Fruit fly (Drosophila melanogaster) whole organism, embryonic: ENCODE measurements around the gene CG8236.

Experiments
- ATbp ChIP-seq: fragments of 200-800 bp; sonication (Bioruptor generic); optimal IDR thresholded peaks from 2 replicates; lab custom pipeline; 2017; ENCODE audit warnings: missing biosample characterization, mild to moderate bottlenecking, missing genetic modification characterization, missing genetic modification reagents
- Atf6 ChIP-seq: fragments of 200-800 bp; sonication (Bioruptor generic); IDR thresholded peaks from 2 replicates; pipeline ENCODE4 v1.3.6; 2022; ENCODE audit warnings: missing biosample characterization, missing genetic modification characterization
- CG11560 ChIP-seq: fragments of 200-800 bp; sonication (Bioruptor generic); IDR thresholded peaks from 3 replicates; pipeline ENCODE4 v1.3.6; 2022; ENCODE audit warnings: missing biosample characterization, missing genetic modification characterization
- CG11695 ChIP-seq: fragments of 200-800 bp; sonication (Bioruptor generic); IDR thresholded peaks from 3 replicates; pipeline ENCODE4 v1.3.6; 2022; ENCODE audit warnings: missing biosample characterization, missing genetic modification characterization
- CG12219 ChIP-seq: fragments of 200-800 bp; sonication (Bioruptor generic); optimal IDR thresholded peaks from 3 replicates; lab custom pipeline; 2018; ENCODE audit warnings: missing biosample characterization, mild to moderate bottlenecking, missing genetic modification characterization
- CG1233 ChIP-seq: fragments of 200-800 bp; sonication (Bioruptor generic); optimal IDR thresholded peaks from 4 replicates; lab custom pipeline; 2018; ENCODE audit warnings: missing biosample characterization, mild to moderate bottlenecking, missing genetic modification characterization
- CG12391 ChIP-seq: fragments of 200-800 bp; sonication (Bioruptor generic); optimal IDR thresholded peaks from 3 replicates; lab custom pipeline; 2018; ENCODE audit warnings: missing biosample characterization, mild to moderate bottlenecking, missing genetic modification characterization, moderate library complexity
- CG12744 ChIP-seq: fragments of 200-800 bp; sonication (Bioruptor generic); optimal IDR thresholded peaks from 2 replicates; lab custom pipeline; 2016; ENCODE audit warnings: missing biosample characterization, missing genetic modification characterization
- CG12942 ChIP-seq: fragments of 200-800 bp; sonication (Bioruptor generic); optimal IDR thresholded peaks from 3 replicates; lab custom pipeline; 2016; ENCODE audit warnings: missing biosample characterization, missing genetic modification characterization
- CG13775 ChIP-seq: fragments of 200-800 bp; sonication (Bioruptor generic); optimal IDR thresholded peaks from 3 replicates; lab custom pipeline; 2017; ENCODE audit warnings: missing biosample characterization, mild to moderate bottlenecking, missing genetic modification characterization
- CG1603 ChIP-seq: fragments of 200-800 bp; sonication (Bioruptor generic); optimal IDR thresholded peaks from 2 replicates; lab custom pipeline; 2019; ENCODE audit warnings: missing biosample characterization, mild to moderate bottlenecking, missing genetic modification characterization, moderate library complexity
- CG17186 ChIP-seq: fragments of 200-800 bp; sonication (Bioruptor generic); optimal IDR thresholded peaks from 3 replicates; lab custom pipeline; 2017; ENCODE audit warnings: missing biosample characterization, missing genetic modification reagents, missing genetic modification characterization
- CG17568 ChIP-seq: fragments of 200-800 bp; sonication (Bioruptor generic); optimal IDR thresholded peaks from 2 replicates; lab custom pipeline; 2018; ENCODE audit warnings: missing biosample characterization, mild to moderate bottlenecking, missing genetic modification characterization, moderate library complexity
- CG17912 ChIP-seq: fragments of 200-800 bp; sonication (Bioruptor generic); optimal IDR thresholded peaks from 2 replicates; lab custom pipeline; 2018; ENCODE audit warnings: missing biosample characterization, mild to moderate bottlenecking, missing genetic modification characterization
- CG2678 ChIP-seq: fragments of 200-800 bp; sonication (Bioruptor generic); optimal IDR thresholded peaks from 3 replicates; lab custom pipeline; 2019; ENCODE audit warnings: missing biosample characterization, mild to moderate bottlenecking, missing genetic modification characterization, moderate library complexity
- CG3847 ChIP-seq: fragments of 200-800 bp; sonication (Bioruptor generic); IDR thresholded peaks from 2 replicates; pipeline ENCODE4 v1.3.6; 2022; ENCODE audit warnings: missing biosample characterization, missing genetic modification characterization
- CG4707 ChIP-seq: fragments of 200-800 bp; sonication (Bioruptor generic); optimal IDR thresholded peaks from 2 replicates; lab custom pipeline; 2018; ENCODE audit warnings: missing biosample characterization, mild to moderate bottlenecking, missing genetic modification characterization, moderate library complexity
- CG7357 ChIP-seq: fragments of 200-800 bp; sonication (Bioruptor generic); IDR thresholded peaks from 3 replicates; pipeline ENCODE4 v1.3.6; 2022; ENCODE audit warnings: missing biosample characterization, missing genetic modification characterization
- CG9727 ChIP-seq: fragments of 200-800 bp; sonication (Bioruptor generic); optimal IDR thresholded peaks from 3 replicates; lab custom pipeline; 2017; ENCODE audit warnings: missing biosample characterization, mild to moderate bottlenecking, missing genetic modification characterization
- CG9817 ChIP-seq: fragments of 200-800 bp; sonication (Bioruptor generic); optimal IDR thresholded peaks from 2 replicates; lab custom pipeline; 2018; ENCODE audit warnings: missing biosample characterization, mild to moderate bottlenecking, missing genetic modification characterization, moderate library complexity
- CoRest ChIP-seq: fragments of 200-800 bp; sonication (Bioruptor generic); optimal IDR thresholded peaks from 3 replicates; lab custom pipeline; 2018; ENCODE audit warnings: missing biosample characterization, mild to moderate bottlenecking, missing genetic modification characterization, moderate library complexity
- CrebB ChIP-seq: fragments of 200-800 bp; sonication (Bioruptor generic); optimal IDR thresholded peaks from 3 replicates; lab custom pipeline; 2018; ENCODE audit warnings: missing biosample characterization, mild to moderate bottlenecking, missing genetic modification characterization
- Dip2 ChIP-seq: fragments of 200-800 bp; sonication (Bioruptor generic); IDR thresholded peaks from 2 replicates; pipeline ENCODE4 v1.3.6; 2022; ENCODE audit warnings: missing biosample characterization, missing genetic modification characterization
- Dll ChIP-seq: fragments of 200-800 bp; sonication (Bioruptor generic); IDR thresholded peaks from 4 replicates; pipeline ENCODE4 v1.3.6; 2022; ENCODE audit warnings: missing biosample characterization, missing genetic modification characterization; ENCODE audit not compliant: partially characterized antibody
- Dref ChIP-seq: fragments of 200-800 bp; sonication (Bioruptor generic); IDR thresholded peaks from 2 replicates; pipeline ENCODE4 v1.3.6; 2022; ENCODE audit warnings: missing biosample characterization, missing genetic modification characterization
- Eip74EF ChIP-seq, 2 experiments: fragments of 200-800 bp in 1 of 2; fragments of >200 bp in 1 of 2; sonication (Bioruptor generic) in 1 of 2; optimal IDR thresholded peaks; 2 replicates each; lab custom pipeline; 2017 to 2019; ENCODE audit warnings: missing biosample characterization in 2 of 2, missing genetic modification characterization in 2 of 2, mild to moderate bottlenecking in 1 of 2, moderate library complexity in 1 of 2
- Fer1 ChIP-seq: fragments of 200-800 bp; sonication (Bioruptor generic); optimal IDR thresholded peaks from 2 replicates; lab custom pipeline; 2017; ENCODE audit warnings: missing biosample characterization, mild to moderate bottlenecking, missing genetic modification characterization
- MBD-R2 ChIP-seq: fragments of 200-800 bp; sonication (Bioruptor generic); IDR thresholded peaks from 2 replicates; pipeline ENCODE4 v1.3.6; 2022; ENCODE audit warnings: missing biosample characterization, missing genetic modification characterization
- Neu2 ChIP-seq: fragments of 200-800 bp; sonication (Bioruptor generic); optimal IDR thresholded peaks from 3 replicates; lab custom pipeline; 2016; ENCODE audit warnings: missing biosample characterization, missing genetic modification characterization, borderline replicate concordance
- Rfx ChIP-seq: fragments of 200-800 bp; sonication (Bioruptor generic); IDR thresholded peaks from 2 replicates; pipeline ENCODE4 v1.3.6; 2022; ENCODE audit warnings: missing biosample characterization, missing genetic modification characterization
- Side ChIP-seq: fragments of 200-800 bp; sonication (Bioruptor generic); optimal IDR thresholded peaks from 2 replicates; lab custom pipeline; 2016; ENCODE audit warnings: missing biosample characterization, missing genetic modification characterization
- Six4 ChIP-seq: fragments of 200-800 bp; sonication (Bioruptor generic); optimal IDR thresholded peaks from 2 replicates; lab custom pipeline; 2016; ENCODE audit warnings: missing biosample characterization, missing genetic modification characterization
- Sry-δ ChIP-seq: fragments of 200-800 bp; sonication (Bioruptor generic); optimal IDR thresholded peaks from 2 replicates; lab custom pipeline; 2016; ENCODE audit warnings: missing biosample characterization, missing genetic modification characterization
- Xbp1 ChIP-seq: fragments of 200-800 bp; sonication (Bioruptor generic); optimal IDR thresholded peaks from 3 replicates; lab custom pipeline; 2016; ENCODE audit warnings: missing biosample characterization, mild to moderate bottlenecking, missing genetic modification characterization
- ab ChIP-seq: fragments of 200-800 bp; sonication (Bioruptor generic); optimal IDR thresholded peaks from 2 replicates; lab custom pipeline; 2016; ENCODE audit warnings: missing biosample characterization, missing genetic modification characterization
- ac ChIP-seq: fragments of 200-800 bp; sonication (Bioruptor generic); optimal IDR thresholded peaks from 3 replicates; lab custom pipeline; 2017; ENCODE audit warnings: missing biosample characterization, mild to moderate bottlenecking, missing genetic modification characterization
- al ChIP-seq: fragments of 200-800 bp; sonication (Bioruptor generic); IDR thresholded peaks from 2 replicates; pipeline ENCODE4 v1.3.6; 2022; ENCODE audit warnings: missing biosample characterization, missing genetic modification characterization
- crol ChIP-seq: fragments of 200-800 bp; sonication (Bioruptor generic); IDR thresholded peaks from 2 replicates; pipeline ENCODE4 v1.3.6; 2022; ENCODE audit warnings: missing biosample characterization, missing genetic modification characterization
- emc ChIP-seq: fragments of 200-800 bp; sonication (Bioruptor generic); optimal IDR thresholded peaks from 2 replicates; lab custom pipeline; 2016; ENCODE audit warnings: missing biosample characterization, missing genetic modification characterization
- hbn ChIP-seq: fragments of 200-800 bp; sonication (Bioruptor generic); IDR thresholded peaks from 2 replicates; pipeline ENCODE4 v1.3.6; 2022; ENCODE audit warnings: missing biosample characterization, missing genetic modification characterization; ENCODE audit not compliant: partially characterized antibody
- hth ChIP-seq: fragments of >200 bp; optimal IDR thresholded peaks from 2 replicates; lab custom pipeline; 2017; ENCODE audit warnings: inconsistent platforms
- kay ChIP-seq: fragments of 200-800 bp; sonication (Bioruptor generic); optimal IDR thresholded peaks from 2 replicates; lab custom pipeline; 2016; ENCODE audit warnings: missing biosample characterization, missing genetic modification characterization
- onecut ChIP-seq: fragments of 200-800 bp; sonication (Bioruptor generic); IDR thresholded peaks from 2 replicates; pipeline ENCODE4 v1.3.6; 2022; ENCODE audit warnings: missing biosample characterization, missing genetic modification characterization
- pnt ChIP-seq: fragments of 200-800 bp; sonication (Bioruptor generic); optimal IDR thresholded peaks from 3 replicates; lab custom pipeline; 2016; ENCODE audit warnings: missing biosample characterization, missing genetic modification characterization
- pum ChIP-seq: fragments of 200-800 bp; sonication (Bioruptor generic); optimal IDR thresholded peaks from 2 replicates; lab custom pipeline; 2016; ENCODE audit warnings: missing biosample characterization, missing genetic modification characterization
- ro ChIP-seq: fragments of 200-800 bp; sonication (Bioruptor generic); IDR thresholded peaks from 2 replicates; pipeline ENCODE4 v1.3.6; 2022; ENCODE audit warnings: missing biosample characterization, missing genetic modification characterization
- sd ChIP-seq: fragments of 200-800 bp; sonication (Bioruptor generic); optimal IDR thresholded peaks from 3 replicates; lab custom pipeline; 2018; ENCODE audit warnings: missing biosample characterization, mild to moderate bottlenecking, missing genetic modification characterization, moderate library complexity
- so ChIP-seq: fragments of 200-800 bp; sonication (Bioruptor generic); IDR thresholded peaks from 3 replicates; pipeline ENCODE4 v1.3.6; 2022; ENCODE audit warnings: missing biosample characterization, missing genetic modification characterization
- trem ChIP-seq: fragments of 200-800 bp; optimal IDR thresholded peaks from 3 replicates; lab custom pipeline; 2019; ENCODE audit warnings: missing biosample characterization, mild to moderate bottlenecking, missing genetic modification characterization, moderate library complexity
- twi ChIP-seq: fragments of 200-800 bp; optimal IDR thresholded peaks from 2 replicates; lab custom pipeline; 2019; ENCODE audit warnings: missing biosample characterization, mild to moderate bottlenecking, missing genetic modification characterization, moderate library complexity
- unpg ChIP-seq: fragments of 200-800 bp; sonication (Bioruptor generic); optimal IDR thresholded peaks from 3 replicates; lab custom pipeline; 2018; ENCODE audit warnings: missing biosample characterization, mild to moderate bottlenecking, missing genetic modification characterization, moderate library complexity

CG8236 gene

dm6 chr3R:8801126-8801762, 32.0 kb downstream of the CG8236 start, which contains the start of the genes Pif1A, Pif1B and CCT7 (continued):
- TF ChIP-seq CG4707 (no peak), CG13775 (GFP tag; lab: Kevin White, UChicago) (peak; percentile 5), twi (tag; lab: Kevin White, UChicago) (peak; percentile 7), CG2678 (tag; lab: Kevin White, UChicago) (no peak), al (GFP tag; lab: Robert Waterston, UW) (no peak), CG12744 (no peak), Eip74EF (GFP tag; optimal IDR thresholded peaks at IDR 0.05; lab: Kevin White, UChicago) (no peak), Side (GFP tag; lab: Kevin White, UChicago) (no peak), CG12391 (tag; lab: Kevin White, UChicago) (peak; percentile 40), Dref (GFP tag; lab: Robert Waterston, UW) (peak; percentile 91), CG12942 (GFP tag; lab: Kevin White, UChicago) (no peak), Dip2 (GFP tag; lab: Robert Waterston, UW) (no peak), Xbp1 (peak; percentile 8), Dll (GFP tag; lab: Robert Waterston, UW) (peak; percentile 99), Sry-δ (GFP tag; lab: Kevin White, UChicago) (peak; percentile 85), Neu2 (GFP tag; lab: Kevin White, UChicago) (no peak), kay (GFP tag; lab: Kevin White, UChicago) (peak; percentile 98), Fer1 (GFP tag; lab: Kevin White, UChicago) (peak; percentile 15), pnt (GFP tag; lab: Kevin White, UChicago) (no peak), CG11695 (GFP tag; lab: Robert Waterston, UW) (no peak), ac (GFP tag; lab: Kevin White, UChicago) (no peak), CG12219 (GFP tag; lab: Kevin White, UChicago) (no peak), Atf6 (no peak), hbn (GFP tag; lab: Robert Waterston, UW) (peak; percentile 95), Six4 (GFP tag; lab: Kevin White, UChicago) (no peak), so (GFP tag; lab: Robert Waterston, UW) (no peak), CG17186 (GFP tag; lab: Kevin White, UChicago) (peak; percentile 35), emc (GFP tag; lab: Kevin White, UChicago) (no peak), CoRest (tag; lab: Kevin White, UChicago) (peak; percentile 45), pum (GFP tag; lab: Kevin White, UChicago) (peak; percentile 16), CG1233 (GFP tag; lab: Kevin White, UChicago) (no peak), CG11560 (tag; lab: Robert Waterston, UW) (peak; percentile 84; the same call in 2 of the 3 replicates), CG9727 (GFP tag; lab: Kevin White, UChicago) (peak; percentile 2), trem (peak; percentile 83), crol (GFP tag; lab: Robert Waterston, UW) (no peak), unpg (GFP tag; lab: Kevin White, UChicago) (no peak), CG17912 (no peak), Rfx (no peak), sd (tag; lab: Kevin White, UChicago) (no peak), CG9817 (no peak), CG7357 (GFP tag; lab: Robert Waterston, UW) (peak; percentile 89), ro (no peak), CG3847 (GFP tag; lab: Robert Waterston, UW) (no peak), CG17568 (GFP tag; lab: Kevin White, UChicago) (no peak), CrebB (tag; lab: Kevin White, UChicago) (no peak), MBD-R2 (peak; percentile 62), ab (GFP tag; lab: Kevin White, UChicago) (no peak), CG1603 (tag; lab: Kevin White, UChicago) (peak; percentile 36), ATbp (no peak), hth (lab: Kevin White, UChicago) (no peak), onecut (GFP tag; lab: Robert Waterston, UW) (no peak)
